Fruit fly (Drosophila melanogaster) whole organism, prepupa: ENCODE results near the gene CG31800.

Experiments
- Blimp-1 ChIP-seq: fragments of 200-800 bp; sonication (Bioruptor generic); optimal IDR thresholded peaks from 3 replicates; lab custom pipeline; 2017; ENCODE audit warnings: missing biosample characterization, missing genetic modification characterization, mild to moderate bottlenecking, moderate library complexity, missing genetic modification reagents
- CG10669 ChIP-seq: fragments of 200-800 bp; sonication (Bioruptor generic); optimal IDR thresholded peaks from 3 replicates; lab custom pipeline; 2018; ENCODE audit warnings: missing biosample characterization, mild to moderate bottlenecking, missing genetic modification characterization, moderate library complexity
- CG11762 ChIP-seq: fragments of 200-800 bp; sonication (Bioruptor generic); optimal IDR thresholded peaks from 3 replicates; lab custom pipeline; 2016; ENCODE audit warnings: missing biosample characterization, missing genetic modification characterization; ENCODE audit not compliant: insufficient read depth
- CG11902 ChIP-seq: fragments of 200-800 bp; sonication (Bioruptor generic); optimal IDR thresholded peaks from 3 replicates; lab custom pipeline; 2016; ENCODE audit warnings: missing biosample characterization, missing genetic modification characterization
- CG15336 ChIP-seq: fragments of 200-800 bp; sonication (Bioruptor generic); IDR thresholded peaks from 2 replicates; pipeline ENCODE4 v1.3.6; 2022; ENCODE audit warnings: missing biosample characterization, missing genetic modification characterization
- CG1621 ChIP-seq: fragments of 200-800 bp; sonication (Bioruptor generic); optimal IDR thresholded peaks from 3 replicates; lab custom pipeline; 2018; ENCODE audit warnings: missing biosample characterization, mild to moderate bottlenecking, missing genetic modification characterization
- CG16779 ChIP-seq: fragments of 200-800 bp; sonication (Bioruptor generic); optimal IDR thresholded peaks from 3 replicates; lab custom pipeline; 2017; ENCODE audit warnings: missing biosample characterization, mild to moderate bottlenecking, missing genetic modification characterization
- CG3032 ChIP-seq: fragments of 200-800 bp; optimal IDR thresholded peaks from 2 replicates; lab custom pipeline; 2019; ENCODE audit warnings: missing biosample characterization, mild to moderate bottlenecking, missing genetic modification characterization, moderate library complexity
- CG31627 ChIP-seq: fragments of 200-800 bp; sonication (Bioruptor generic); optimal IDR thresholded peaks from 3 replicates; lab custom pipeline; 2016; ENCODE audit warnings: missing biosample characterization, missing genetic modification characterization
- CG32006 ChIP-seq: fragments of 200-800 bp; sonication (Bioruptor generic); optimal IDR thresholded peaks from 3 replicates; lab custom pipeline; 2017; ENCODE audit warnings: missing biosample characterization, mild to moderate bottlenecking, missing genetic modification characterization
- CG3919 ChIP-seq: fragments of 200-800 bp; sonication (Bioruptor generic); optimal IDR thresholded peaks from 3 replicates; lab custom pipeline; 2016; ENCODE audit warnings: missing biosample characterization, missing genetic modification characterization
- CG4318 ChIP-seq: fragments of 200-800 bp; sonication (Bioruptor generic); optimal IDR thresholded peaks from 3 replicates; lab custom pipeline; 2017; ENCODE audit warnings: missing biosample characterization, mild to moderate bottlenecking, missing genetic modification characterization
- CG6163 ChIP-seq: fragments of 200-800 bp; sonication (Bioruptor generic); IDR thresholded peaks from 3 replicates; pipeline ENCODE4 v1.3.6; 2022; ENCODE audit warnings: missing biosample characterization, missing genetic modification characterization
- CG6792 ChIP-seq: fragments of 200-800 bp; sonication (Bioruptor generic); optimal IDR thresholded peaks from 3 replicates; lab custom pipeline; 2016; ENCODE audit warnings: missing biosample characterization, missing genetic modification characterization
- CG7368 ChIP-seq: fragments of 200-800 bp; sonication (Bioruptor generic); optimal IDR thresholded peaks from 3 replicates; lab custom pipeline; 2016; ENCODE audit warnings: missing biosample characterization, missing genetic modification characterization
- CG8319 ChIP-seq: fragments of 200-800 bp; sonication (Bioruptor generic); optimal IDR thresholded peaks from 3 replicates; lab custom pipeline; 2016; ENCODE audit warnings: missing biosample characterization, missing genetic modification characterization
- CG8632 ChIP-seq: fragments of 200-800 bp; sonication (Bioruptor generic); optimal IDR thresholded peaks from 3 replicates; lab custom pipeline; 2016; ENCODE audit warnings: missing biosample characterization, missing genetic modification characterization
- CG9139 ChIP-seq: fragments of 200-800 bp; sonication (Bioruptor generic); optimal IDR thresholded peaks from 3 replicates; lab custom pipeline; 2017; ENCODE audit warnings: missing biosample characterization, mild to moderate bottlenecking, missing genetic modification characterization
- Eip75B ChIP-seq: fragments of 200-800 bp; sonication (Bioruptor generic); optimal IDR thresholded peaks from 3 replicates; lab custom pipeline; 2016; ENCODE audit warnings: missing biosample characterization, missing genetic modification characterization
- Ets21C ChIP-seq: fragments of 200-800 bp; sonication (Bioruptor generic); optimal IDR thresholded peaks from 3 replicates; lab custom pipeline; 2016; ENCODE audit warnings: missing biosample characterization, missing genetic modification characterization
- Ets96B ChIP-seq: fragments of 200-800 bp; optimal IDR thresholded peaks from 2 replicates; lab custom pipeline; 2019; ENCODE audit warnings: missing biosample characterization, mild to moderate bottlenecking, missing genetic modification characterization, moderate library complexity
- Gug ChIP-seq: fragments of 200-800 bp; sonication (Bioruptor generic); IDR thresholded peaks from 2 replicates; pipeline ENCODE4 v1.3.6; 2022; ENCODE audit warnings: missing biosample characterization, missing genetic modification characterization
- Hr38 ChIP-seq: sonication (Bioruptor generic); optimal IDR thresholded peaks from 2 replicates; lab custom pipeline; 2016; ENCODE audit warnings: missing biosample characterization, missing genetic modification characterization
- Hr39 ChIP-seq: fragments of 200-800 bp; sonication (Bioruptor generic); optimal IDR thresholded peaks from 2 replicates; lab custom pipeline; 2016; ENCODE audit warnings: missing biosample characterization, missing genetic modification characterization
- Hr4 ChIP-seq: fragments of 200-800 bp; sonication (Bioruptor generic); optimal IDR thresholded peaks from 3 replicates; lab custom pipeline; 2016; ENCODE audit warnings: missing biosample characterization, missing genetic modification characterization
- OdsH ChIP-seq: fragments of 200-800 bp; sonication (Bioruptor generic); optimal IDR thresholded peaks from 3 replicates; lab custom pipeline; 2016; ENCODE audit warnings: missing biosample characterization, missing genetic modification characterization
- Sox102F ChIP-seq: fragments of 200-800 bp; sonication (Bioruptor generic); optimal IDR thresholded peaks from 2 replicates; lab custom pipeline; 2016; ENCODE audit warnings: missing biosample characterization, mild to moderate bottlenecking, missing genetic modification characterization
- Sox14 ChIP-seq: fragments of 200-800 bp; sonication (Bioruptor generic); optimal IDR thresholded peaks from 3 replicates; lab custom pipeline; 2016; ENCODE audit warnings: missing biosample characterization, missing genetic modification characterization
- Sox15 ChIP-seq: fragments of 200-800 bp; sonication (Bioruptor generic); optimal IDR thresholded peaks from 3 replicates; lab custom pipeline; 2016; ENCODE audit warnings: missing biosample characterization, missing genetic modification characterization
- achi ChIP-seq: fragments of 200-800 bp; sonication (Bioruptor generic); optimal IDR thresholded peaks from 3 replicates; lab custom pipeline; 2016; ENCODE audit warnings: missing biosample characterization, missing genetic modification characterization
- acj6 ChIP-seq: fragments of 200-800 bp; sonication (Bioruptor generic); optimal IDR thresholded peaks from 3 replicates; lab custom pipeline; 2016; ENCODE audit warnings: missing biosample characterization, missing genetic modification characterization
- dac ChIP-seq: fragments of 200-800 bp; sonication (Bioruptor generic); optimal IDR thresholded peaks from 2 replicates; lab custom pipeline; 2017; ENCODE audit warnings: missing biosample characterization, mild to moderate bottlenecking, missing genetic modification characterization
- eg ChIP-seq: fragments of 200-800 bp; sonication (Bioruptor generic); IDR thresholded peaks from 3 replicates; pipeline ENCODE4 v1.3.6; 2022; ENCODE audit warnings: missing biosample characterization, missing genetic modification characterization
- esn ChIP-seq: fragments of 200-800 bp; sonication (Bioruptor generic); optimal IDR thresholded peaks from 2 replicates; lab custom pipeline; 2016; ENCODE audit warnings: missing biosample characterization, mild to moderate bottlenecking, missing genetic modification characterization, moderate library complexity
- fd59A ChIP-seq: fragments of 200-800 bp; sonication (Bioruptor generic); optimal IDR thresholded peaks from 2 replicates; lab custom pipeline; 2017; ENCODE audit warnings: missing biosample characterization, mild to moderate bottlenecking, missing genetic modification characterization, missing genetic modification reagents
- fkh ChIP-seq: fragments of 200-800 bp; sonication (Bioruptor generic); optimal IDR thresholded peaks from 3 replicates; lab custom pipeline; 2017; ENCODE audit warnings: missing biosample characterization, mild to moderate bottlenecking, missing genetic modification characterization, moderate library complexity
- pdm3 ChIP-seq: fragments of 200-800 bp; sonication (Bioruptor generic); optimal IDR thresholded peaks from 3 replicates; lab custom pipeline; 2016; ENCODE audit warnings: missing biosample characterization, missing genetic modification characterization
- spab ChIP-seq: fragments of 200-800 bp; sonication (Bioruptor generic); optimal IDR thresholded peaks from 2 replicates; lab custom pipeline; 2017; ENCODE audit warnings: missing biosample characterization, mild to moderate bottlenecking, missing genetic modification characterization, missing genetic modification reagents
- ss ChIP-seq, 2 experiments: fragments of 200-800 bp; sonication (Bioruptor generic); optimal IDR thresholded peaks; 2 replicates in 1 of 2; 3 replicates in 1 of 2; lab custom pipeline; 2017 to 2018; ENCODE audit warnings: mild to moderate bottlenecking in 2 of 2, missing biosample characterization in 2 of 2, missing genetic modification characterization in 2 of 2, moderate library complexity in 1 of 2
- svp ChIP-seq: fragments of 200-800 bp; sonication (Bioruptor generic); peaks from one replicate; lab custom pipeline; 2016; ENCODE audit warnings: missing biosample characterization, missing genetic modification characterization
- vri ChIP-seq: fragments of 200-800 bp; sonication (Bioruptor generic); optimal IDR thresholded peaks from 3 replicates; lab custom pipeline; 2016; ENCODE audit warnings: missing biosample characterization, mild to moderate bottlenecking, missing genetic modification characterization

The CG31800 gene

dm6 chr2L:18992196-18992595, 42.2 kb downstream of the CG31800 start, which contains the start of gene CG46465:
TSS of gene CG46465 (plus strand) at chr2L:18992496.
- no peak for TF ChIP-seq CG15336 (GFP tag; lab: Robert Waterston, UW)
- no peak for TF ChIP-seq CG6163 (GFP tag; lab: Robert Waterston, UW)
- TF ChIP-seq svp (GFP tag; lab: Kevin White, UChicago): no peak
- no peak for TF ChIP-seq acj6
- no peak for TF ChIP-seq OdsH (GFP tag; lab: Kevin White, UChicago)
- TF ChIP-seq Hr39: no peak
- no peak for TF ChIP-seq eg (GFP tag; lab: Robert Waterston, UW)
- TF ChIP-seq Blimp-1 (GFP tag; lab: Kevin White, UChicago): no peak
- TF ChIP-seq CG9139 (GFP tag; lab: Kevin White, UChicago): no peak
- no peak for TF ChIP-seq CG3919 (GFP tag; lab: Kevin White, UChicago)
- no peak for TF ChIP-seq CG7368
- no peak for TF ChIP-seq CG1621 (tag; lab: Kevin White, UChicago)
- no peak for TF ChIP-seq Hr38 (GFP tag; lab: Kevin White, UChicago)
- no peak for TF ChIP-seq CG8632 (GFP tag; lab: Kevin White, UChicago)
- TF ChIP-seq spab (GFP tag; lab: Kevin White, UChicago): no peak
- TF ChIP-seq Sox14 (GFP tag; lab: Kevin White, UChicago): no peak
- TF ChIP-seq, all 60 proteins: peak for 0

dm6 chr2L:18990720-18991119, 43.7 kb downstream of the CG31800 start, which contains the start of gene CG15169:
TSS of gene CG15169 (plus strand) at chr2L:18991020.
- no peak for TF ChIP-seq Ets96B (tag; lab: Kevin White, UChicago)
- no peak for TF ChIP-seq fkh
- TF ChIP-seq CG1621 (tag; lab: Kevin White, UChicago): no peak
- no peak for TF ChIP-seq CG31627
- TF ChIP-seq acj6: no peak
- TF ChIP-seq CG9139 (GFP tag; lab: Kevin White, UChicago): no peak
- no peak for TF ChIP-seq dac

dm6 chr2L:18990133-18990532, 44.2 kb downstream of the CG31800 start, which contains the start of gene CG15170:
TSS of gene CG15170 (minus strand) at chr2L:18990233.
- TF ChIP-seq fkh (no peak), CG7368 (no peak), CG32006 (GFP tag; lab: Kevin White, UChicago) (no peak), CG6792 (GFP tag; lab: Kevin White, UChicago) (no peak), Gug (GFP tag; lab: Robert Waterston, UW) (no peak), pdm3 (GFP tag; lab: Kevin White, UChicago) (no peak), CG15336 (GFP tag; lab: Robert Waterston, UW) (no peak), fd59A (GFP tag; lab: Kevin White, UChicago) (no peak), CG9139 (GFP tag; lab: Kevin White, UChicago) (no peak), CG31627 (no peak), CG1621 (tag; lab: Kevin White, UChicago) (no peak), spab (GFP tag; lab: Kevin White, UChicago) (no peak), CG10669 (GFP tag; lab: Kevin White, UChicago) (no peak), CG6163 (GFP tag; lab: Robert Waterston, UW) (no peak)

dm6 chr2L:18987078-18987895, 47.1 kb downstream of the CG31800 start, which contains the start of the genes Swip-1 and EMC5:
TSS of gene Swip-1 (minus strand) at chr2L:18987280.
TSS of gene EMC5 (plus strand) at chr2L:18987707.
- TF ChIP-seq CG31627 (peak; percentile 26), CG1621 (tag; lab: Kevin White, UChicago) (no peak), CG10669 (GFP tag; lab: Kevin White, UChicago) (peak; percentile 9), Sox102F (GFP tag; lab: Kevin White, UChicago) (peak; percentile 38), vri (GFP tag; lab: Kevin White, UChicago) (peak; percentile 27), Eip75B (GFP tag; lab: Kevin White, UChicago) (peak; percentile 18), esn (peak; percentile 61), fd59A (GFP tag; lab: Kevin White, UChicago) (no peak), CG3032 (tag; lab: Kevin White, UChicago) (peak; percentile 66), CG11762 (GFP tag; lab: Kevin White, UChicago) (no peak), CG32006 (GFP tag; lab: Kevin White, UChicago) (peak; percentile 48), fkh (no peak), eg (GFP tag; lab: Robert Waterston, UW) (peak; percentile 19; the same call in 2 of the 3 replicates), Hr4 (GFP tag; lab: Kevin White, UChicago) (peak; percentile 49), CG16779 (no peak), CG8632 (GFP tag; lab: Kevin White, UChicago) (no peak), Ets21C (no peak), CG8319 (GFP tag; lab: Kevin White, UChicago) (no peak), Sox15 (no peak), CG11902 (GFP tag; lab: Kevin White, UChicago) (peak; percentile 51), acj6 (peak; percentile 35), CG4318 (GFP tag; lab: Kevin White, UChicago) (peak; percentile 33), ss (GFP tag; optimal IDR thresholded peaks at IDR 0.05; lab: Kevin White, UChicago) (no peak), CG3919 (GFP tag; lab: Kevin White, UChicago) (peak; percentile 50), CG9139 (GFP tag; lab: Kevin White, UChicago) (no peak), achi (GFP tag; lab: Kevin White, UChicago) (peak; percentile 20)
